Worm (Caenorhabditis elegans): Measurements from ENCODE around the gene comt-3.
"Not testable (repeated sequence)": the region's sequence is repeated elsewhere in the genome, so short reads cannot be mapped to it uniquely, and the experiment has no call there.

The comt-3 gene

ce11 chrV:2090321-2090720 is 33.0 kb downstream of the comt-3 start, which contains the start of gene ztf-28:
Gene ztf-28 (plus strand): TSS chrV:2090669.
- TF ChIP-seq fkh-10 (GFP tag; optimal IDR thresholded peaks at IDR 0.05); nhr-11 (tag; optimal IDR thresholded peaks at IDR 0.05); ama-1 (optimal IDR thresholded peaks at IDR 0.05): not testable (repeated sequence)

ce11 chrV:2095204-2095603 is 37.9 kb downstream of the comt-3 start, which contains the start of gene F36F12.2:
Gene F36F12.2 (minus strand): TSS chrV:2095304.
- TF ChIP-seq tbx-7 (tag; optimal IDR thresholded peaks at IDR 0.05) (no peak), ref-2 (tag; optimal IDR thresholded peaks at IDR 0.05) (no peak), C08G9.2 (tag; optimal IDR thresholded peaks at IDR 0.05) (no peak), nhr-11 (tag; optimal IDR thresholded peaks at IDR 0.05) (no peak), ttx-3 (tag; optimal IDR thresholded peaks at IDR 0.05) (no peak), fax-1 (tag; optimal IDR thresholded peaks at IDR 0.05) (no peak), lin-11 (tag; optimal IDR thresholded peaks at IDR 0.05) (no peak), ets-4 (tag; optimal IDR thresholded peaks at IDR 0.05) (no peak), ztf-16 (tag; optimal IDR thresholded peaks at IDR 0.05) (no peak), ceh-45 (GFP tag; IDR thresholded peaks at IDR 0.05) (no peak), pqm-1 (tag; optimal IDR thresholded peaks at IDR 0.05) (no peak)

- no peak for TF ChIP-seq che-1 (tag; optimal IDR thresholded peaks at IDR 0.05)
- TF ChIP-seq sox-2 (GFP tag; IDR thresholded peaks at IDR 0.05), result no peak
- TF ChIP-seq ref-2 (tag; optimal IDR thresholded peaks at IDR 0.05), result no peak
- TF ChIP-seq dve-1 (tag; optimal IDR thresholded peaks at IDR 0.05), result no peak
- TF ChIP-seq T23F11.4 (GFP tag; optimal IDR thresholded peaks at IDR 0.05), result no peak
- TF ChIP-seq ceh-31 (tag; optimal IDR thresholded peaks at IDR 0.05), result no peak
Observed at ce11 chrV:2095772-2096171, 38.4 kb downstream of the comt-3 start, which contains the start of gene clec-207. Gene clec-207 (plus strand): TSS chrV:2096072.

- TF ChIP-seq lim-6 (tag; optimal IDR thresholded peaks at IDR 0.05) (no peak), ahr-1 (tag; optimal IDR thresholded peaks at IDR 0.05) (no peak), unc-86 (tag; optimal IDR thresholded peaks at IDR 0.05) (no peak), nfya-1 (tag; optimal IDR thresholded peaks at IDR 0.05) (no peak)
Observed at ce11 chrV:2097653-2098052, 40.3 kb downstream of the comt-3 start, which contains the start of gene clec-208. Gene clec-208 (plus strand): TSS chrV:2097953.

ce11 chrV:2099040-2099439 is 41.7 kb downstream of the comt-3 start, which contains the start of gene F36F12.7:
Gene F36F12.7 (plus strand): TSS chrV:2099340.
- TF ChIP-seq ceh-9 (tag; optimal IDR thresholded peaks at IDR 0.05), result no peak
- TF ChIP-seq syd-9 (tag; optimal IDR thresholded peaks at IDR 0.05), result no peak
- TF ChIP-seq pat-9 (tag; optimal IDR thresholded peaks at IDR 0.05), result no peak
- no peak for TF ChIP-seq tbx-2 (tag; optimal IDR thresholded peaks at IDR 0.05)
- no peak for TF ChIP-seq ceh-45 (GFP tag; IDR thresholded peaks at IDR 0.05)
- no peak for TF ChIP-seq mec-3 (tag; optimal IDR thresholded peaks at IDR 0.05; ENCODE audit: borderline replicate concordance)
- no peak for TF ChIP-seq F13H6.1 (tag; optimal IDR thresholded peaks at IDR 0.05)
- no peak for TF ChIP-seq sox-4 (tag; optimal IDR thresholded peaks at IDR 0.05)
- TF ChIP-seq C08G9.2 (tag; optimal IDR thresholded peaks at IDR 0.05), result no peak
- TF ChIP-seq ama-1 (optimal IDR thresholded peaks at IDR 0.05), result no peak
- no peak for TF ChIP-seq Y22D7AL.16 (tag; optimal IDR thresholded peaks at IDR 0.05)
- no peak for TF ChIP-seq elt-4 (tag; optimal IDR thresholded peaks at IDR 0.05)
- TF ChIP-seq C38D4.7 (GFP tag; optimal IDR thresholded peaks at IDR 0.05), result no peak
- TF ChIP-seq fax-1 (tag; optimal IDR thresholded peaks at IDR 0.05), result no peak

ce11 chrV:2103118-2103517 is 45.8 kb downstream of the comt-3 start, which contains the start of gene F36F12.1:
Gene F36F12.1 (minus strand): TSS chrV:2103218.
- TF ChIP-seq syd-9 (tag; optimal IDR thresholded peaks at IDR 0.05) (no peak), pros-1 (tag; optimal IDR thresholded peaks at IDR 0.05) (no peak), ahr-1 (tag; optimal IDR thresholded peaks at IDR 0.05) (no peak), unc-86 (tag; optimal IDR thresholded peaks at IDR 0.05) (no peak), ceh-45 (GFP tag; IDR thresholded peaks at IDR 0.05) (no peak), hlh-30 (tag; optimal IDR thresholded peaks at IDR 0.05; ENCODE audit: insufficient read depth) (no peak), pqm-1 (tag; optimal IDR thresholded peaks at IDR 0.05) (no peak), Y22D7AL.16 (tag; optimal IDR thresholded peaks at IDR 0.05) (no peak), ets-4 (tag; optimal IDR thresholded peaks at IDR 0.05) (no peak), tbx-7 (tag; optimal IDR thresholded peaks at IDR 0.05) (no peak), rnt-1 (tag; optimal IDR thresholded peaks at IDR 0.05) (no peak), elt-4 (tag; optimal IDR thresholded peaks at IDR 0.05) (no peak), ama-1 (optimal IDR thresholded peaks at IDR 0.05) (no peak), ztf-16 (tag; optimal IDR thresholded peaks at IDR 0.05) (no peak), nfya-1 (tag; optimal IDR thresholded peaks at IDR 0.05) (no peak), hlh-6 (tag; optimal IDR thresholded peaks at IDR 0.05) (no peak), ceh-6 (GFP tag; optimal IDR thresholded peaks at IDR 0.05) (no peak), C38D4.7 (GFP tag; optimal IDR thresholded peaks at IDR 0.05) (no peak), hlh-13 (GFP tag; optimal IDR thresholded peaks at IDR 0.05) (no peak)

Measured in whole organism, late embryonic.